Worm (Caenorhabditis elegans): ENCODE results near the gene mig-5.

Gene mig-5

ce11 chrII:8225914-8226313 is 41.1 kb upstream of the mig-5 start:
- TF ChIP-seq nhr-2 (tag; optimal IDR thresholded peaks at IDR 0.05), result no peak
- TF ChIP-seq tbx-8 (GFP tag; optimal IDR thresholded peaks at IDR 0.05), result no peak
- TF ChIP-seq ceh-83 (GFP tag; optimal IDR thresholded peaks at IDR 0.05), result no peak
- no peak for TF ChIP-seq nhr-76 (tag; optimal IDR thresholded peaks at IDR 0.05)
- no peak for TF ChIP-seq unc-39 (tag; optimal IDR thresholded peaks at IDR 0.05)
- no peak for TF ChIP-seq snpc-4 (tag; optimal IDR thresholded peaks at IDR 0.05)
- TF ChIP-seq ham-2 (GFP tag; optimal IDR thresholded peaks at IDR 0.05), result no peak
- TF ChIP-seq mep-1 (tag; optimal IDR thresholded peaks at IDR 0.05), result no peak
- TF ChIP-seq sem-2 (GFP tag; optimal IDR thresholded peaks at IDR 0.05), result no peak
- TF ChIP-seq mab-5 (tag; optimal IDR thresholded peaks at IDR 0.05), result no peak
- no peak for TF ChIP-seq nhr-12 (tag; optimal IDR thresholded peaks at IDR 0.05)
- no peak for TF ChIP-seq unc-120 (tag; optimal IDR thresholded peaks at IDR 0.05; ENCODE audit: poor library complexity, severe bottlenecking)
- no peak for TF ChIP-seq flh-1 (GFP tag; optimal IDR thresholded peaks at IDR 0.05)
- TF ChIP-seq ceh-43 (GFP tag; optimal IDR thresholded peaks at IDR 0.05), result no peak
- TF ChIP-seq unc-62 (GFP tag; optimal IDR thresholded peaks at IDR 0.05), result no peak
- TF ChIP-seq lsy-2 (tag; optimal IDR thresholded peaks at IDR 0.05), result no peak
- TF ChIP-seq pha-4 (tag; optimal IDR thresholded peaks at IDR 0.05), result no peak
- TF ChIP-seq sptf-1 (tag; optimal IDR thresholded peaks at IDR 0.05), result no peak

DNA sequence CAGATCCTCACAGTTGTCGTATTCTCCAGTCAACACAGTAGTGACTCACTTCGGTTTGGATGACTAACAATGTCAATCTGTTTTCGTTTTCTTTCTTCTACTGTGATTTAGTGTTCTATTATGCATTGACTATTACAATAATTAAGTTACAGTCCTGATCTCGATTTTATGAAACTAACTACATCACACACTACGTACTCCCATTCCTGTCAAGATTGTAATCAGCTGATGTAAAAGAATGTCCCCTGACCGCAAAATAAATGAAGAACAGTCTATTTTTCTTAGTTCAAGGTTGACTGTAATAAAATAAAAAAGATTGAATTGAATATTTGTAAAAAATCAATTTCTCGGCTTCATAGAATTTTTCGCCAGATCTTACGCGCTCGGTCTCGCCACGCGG is 40.5 kb upstream of the mig-5 start:
- TF ChIP-seq elt-1 (tag; optimal IDR thresholded peaks at IDR 0.05; ENCODE audit: borderline replicate concordance, insufficient read depth) (no peak), mep-1 (tag; optimal IDR thresholded peaks at IDR 0.05) (no peak), tbx-8 (GFP tag; optimal IDR thresholded peaks at IDR 0.05) (no peak), ces-1 (GFP tag; optimal IDR thresholded peaks at IDR 0.05) (no peak), lin-13 (tag; optimal IDR thresholded peaks at IDR 0.05) (no peak)

ce11 chrII:8224623-8225022 is 39.8 kb upstream of the mig-5 start:
- no peak for TF ChIP-seq unc-120 (tag; optimal IDR thresholded peaks at IDR 0.05; ENCODE audit: poor library complexity, severe bottlenecking)
- peak; percentile 36 for TF ChIP-seq elt-1 (tag; optimal IDR thresholded peaks at IDR 0.05; ENCODE audit: borderline replicate concordance, insufficient read depth)
- peak; percentile 60 for TF ChIP-seq zip-8 (tag; optimal IDR thresholded peaks at IDR 0.05)

ce11 chrII:8223945-8224344 is 39.1 kb upstream of the mig-5 start:
- no peak for TF ChIP-seq drap-1 (GFP tag; optimal IDR thresholded peaks at IDR 0.05)
- TF ChIP-seq unc-120 (tag; optimal IDR thresholded peaks at IDR 0.05; ENCODE audit: poor library complexity, severe bottlenecking), result no peak
- no peak for TF ChIP-seq nhr-76 (tag; optimal IDR thresholded peaks at IDR 0.05)

ce11 chrII:8223422-8223821 is 38.6 kb upstream of the mig-5 start:
- TF ChIP-seq pha-4 (tag; optimal IDR thresholded peaks at IDR 0.05), result no peak
- TF ChIP-seq ham-2 (GFP tag; optimal IDR thresholded peaks at IDR 0.05), result peak; percentile 28
- TF ChIP-seq mls-2 (tag; optimal IDR thresholded peaks at IDR 0.05), result peak; percentile 19
- TF ChIP-seq lin-32 (GFP tag; optimal IDR thresholded peaks at IDR 0.05), result no peak
- TF ChIP-seq ceh-43 (GFP tag; optimal IDR thresholded peaks at IDR 0.05), result peak; percentile 60
- no peak for TF ChIP-seq nhr-76 (tag; optimal IDR thresholded peaks at IDR 0.05)
- TF ChIP-seq blmp-1 (tag; optimal IDR thresholded peaks at IDR 0.05), result no peak
- no peak for TF ChIP-seq tbx-8 (GFP tag; optimal IDR thresholded peaks at IDR 0.05)
- no peak for TF ChIP-seq elt-1 (tag; optimal IDR thresholded peaks at IDR 0.05; ENCODE audit: borderline replicate concordance, insufficient read depth)
- TF ChIP-seq nhr-28 (tag; optimal IDR thresholded peaks at IDR 0.05), result no peak

ce11 chrII:8222309-8223065 is 37.7 kb upstream of the mig-5 start, which contains the start of gene dab-1:
Gene dab-1 (plus strand): TSS chrII:8222386.
- TF ChIP-seq M03D4.4 (tag; optimal IDR thresholded peaks at IDR 0.05) (no peak), ceh-83 (GFP tag; optimal IDR thresholded peaks at IDR 0.05) (no peak), sptf-1 (tag; optimal IDR thresholded peaks at IDR 0.05) (peak; percentile 49), mep-1 (tag; optimal IDR thresholded peaks at IDR 0.05) (peak; percentile 38), unc-39 (tag; optimal IDR thresholded peaks at IDR 0.05) (no peak), elt-1 (tag; optimal IDR thresholded peaks at IDR 0.05; ENCODE audit: borderline replicate concordance, insufficient read depth) (no peak), drap-1 (GFP tag; optimal IDR thresholded peaks at IDR 0.05) (peak; percentile 8), ham-2 (GFP tag; optimal IDR thresholded peaks at IDR 0.05) (peak; percentile 41), lsy-2 (tag; optimal IDR thresholded peaks at IDR 0.05) (no peak), sem-2 (GFP tag; optimal IDR thresholded peaks at IDR 0.05) (peak; percentile 45), ceh-39 (tag; optimal IDR thresholded peaks at IDR 0.05) (peak; percentile 62), nhr-2 (tag; optimal IDR thresholded peaks at IDR 0.05) (peak; percentile 42), ceh-43 (GFP tag; optimal IDR thresholded peaks at IDR 0.05) (no peak), nhr-237 (tag; optimal IDR thresholded peaks at IDR 0.05) (peak; percentile 18)

All from whole organism, mixed stage, embryonic.